Fruit fly (Drosophila melanogaster) whole organism, embryonic: ENCODE results near the gene CG31467.

Source experiments
- C15 ChIP-seq: fragments of 200-800 bp; sonication (Bioruptor generic); IDR thresholded peaks from 3 replicates; pipeline ENCODE4 v1.3.6; 2022; ENCODE audit warnings: missing biosample characterization, missing genetic modification characterization
- row ChIP-seq: fragments of 200-800 bp; sonication (Bioruptor generic); IDR thresholded peaks from 3 replicates; pipeline ENCODE4 v1.3.6; 2022; ENCODE audit warnings: missing biosample characterization, missing genetic modification characterization
- slp2 ChIP-seq: fragments of 200-800 bp; sonication (Bioruptor generic); optimal IDR thresholded peaks from 2 replicates; lab custom pipeline; 2016; ENCODE audit warnings: missing biosample characterization, missing genetic modification characterization

dm6 chr3R:10687312-10687711 lies 19.4 kb downstream of the CG31467 start:
- TF ChIP-seq C15 (GFP tag; lab: Robert Waterston, UW) (no peak), slp2 (GFP tag; lab: Kevin White, UChicago) (no peak), row (no peak)
